Worm (Caenorhabditis elegans) whole organism, young adult: ENCODE results near the gene T07G12.4.

Experiments used
- D2030.7 ChIP-seq: fragments of 200-800 bp; sonication (Bioruptor generic); IDR thresholded peaks from 2 replicates; pipeline ENCODE4 v1.3.6; 2022; ENCODE audit warnings: missing genetic modification reagents, missing genetic modification characterization, missing compliant biosample characterization
- fkh-3 ChIP-seq: sonication (generic microtip); optimal IDR thresholded peaks from 2 replicates; lab custom pipeline; 2016; ENCODE audit warnings: mild to moderate bottlenecking, missing genetic modification characterization, missing compliant biosample characterization
- rcor-1 ChIP-seq: fragments of 200-800 bp; sonication (Bioruptor generic); IDR thresholded peaks from 2 replicates; pipeline ENCODE4 v1.3.6; 2022; ENCODE audit warnings: missing genetic modification reagents, missing genetic modification characterization, missing compliant biosample characterization
- sptf-2 ChIP-seq: fragments of 200-800 bp; sonication (Bioruptor generic); optimal IDR thresholded peaks from 2 replicates; lab custom pipeline; 2018; ENCODE audit warnings: mild to moderate bottlenecking, missing genetic modification characterization, missing compliant biosample characterization

DNA sequence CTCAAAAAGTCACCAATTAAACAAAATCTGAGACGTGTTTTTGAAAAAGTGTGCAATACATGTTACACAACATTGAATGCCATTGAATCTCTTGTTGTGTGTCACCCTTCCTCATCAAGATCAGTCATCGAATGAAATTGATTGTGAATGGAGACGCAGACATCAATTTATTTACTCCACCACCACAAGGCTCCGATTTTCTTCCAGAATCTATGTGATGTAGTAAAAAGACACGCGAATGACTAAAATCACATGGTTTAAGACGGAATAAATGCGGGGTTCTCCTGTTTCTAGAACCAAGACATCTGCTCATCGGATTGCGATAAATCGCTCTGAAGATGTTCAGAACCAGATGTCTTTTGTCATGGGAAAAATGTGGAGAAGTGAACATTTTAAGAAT lies 25.7 kb downstream of the T07G12.4 start:
- TF ChIP-seq rcor-1 (GFP tag; lab: Robert Waterston, UW), result no peak
- no peak for TF ChIP-seq fkh-3 (tag; lab: Kevin White, UChicago)
- no peak for TF ChIP-seq sptf-2 (GFP tag; lab: Kevin White, UChicago)
- no peak for TF ChIP-seq D2030.7 (GFP tag; lab: Robert Waterston, UW)
